Worm (Caenorhabditis elegans): ENCODE measurements around the gene Y57G7A.1.

- TF ChIP-seq hsf-1 (GFP tag; IDR thresholded peaks at IDR 0.05) (no peak), F55B11.4 (tag; optimal IDR thresholded peaks at IDR 0.05; ENCODE audit: borderline replicate concordance, insufficient read depth) (no peak), C17E4.6 (GFP tag; IDR thresholded peaks at IDR 0.05) (no peak), unc-130 (GFP tag; optimal IDR thresholded peaks at IDR 0.05) (no peak), nhr-120 (GFP tag; IDR thresholded peaks at IDR 0.05) (no peak), ceh-79 (tag; optimal IDR thresholded peaks at IDR 0.05) (no peak), K11D2.4 (GFP tag; IDR thresholded peaks at IDR 0.05) (no peak), nhr-90 (tag; optimal IDR thresholded peaks at IDR 0.05) (no peak), sea-2 (GFP tag; IDR thresholded peaks at IDR 0.05) (no peak), Y56A3A.18 (GFP tag; IDR thresholded peaks at IDR 0.05) (no peak)
Observed at ce11 chrII:1324017-1324416, 25.7 kb downstream of the Y57G7A.1 start.
